Worm (Caenorhabditis elegans) whole organism, L3 larva: ENCODE measurements around the gene fipr-25.

ENCODE experiments used
- ZK546.5 ChIP-seq: sonication (generic microtip); optimal IDR thresholded peaks from 2 replicates; lab custom pipeline; 2017; ENCODE audit warnings: missing biosample characterization, missing genetic modification characterization
- ceh-28 ChIP-seq: fragments of 150-350 bp; optimal IDR thresholded peaks from 2 replicates; lab custom pipeline; 2014; ENCODE audit warnings: missing biosample characterization, missing genetic modification reagents, missing genetic modification characterization
- ceh-82 ChIP-seq: fragments of 150-350 bp; optimal IDR thresholded peaks from 2 replicates; lab custom pipeline; 2014; ENCODE audit warnings: missing biosample characterization, missing genetic modification characterization
- fkh-10 ChIP-seq: sonication (generic microtip); optimal IDR thresholded peaks from 2 replicates; lab custom pipeline; 2017; ENCODE audit warnings: missing biosample characterization, missing genetic modification reagents, missing genetic modification characterization
- fos-1 ChIP-seq: fragments of 150-350 bp; optimal IDR thresholded peaks from 2 replicates; lab custom pipeline; 2014; ENCODE audit warnings: missing biosample characterization, missing genetic modification characterization
- lin-15B ChIP-seq: fragments of 150-350 bp; optimal IDR thresholded peaks from 2 replicates; lab custom pipeline; 2014; ENCODE audit warnings: missing biosample characterization, missing genetic modification characterization
- lsy-12 ChIP-seq: sonication (generic microtip); optimal IDR thresholded peaks from 2 replicates; lab custom pipeline; 2016; ENCODE audit warnings: mild to moderate bottlenecking, missing genetic modification characterization, missing compliant biosample characterization
- nhr-12 ChIP-seq: fragments of 150-350 bp; optimal IDR thresholded peaks from 2 replicates; lab custom pipeline; 2014; ENCODE audit warnings: missing biosample characterization, missing genetic modification characterization
- nhr-237 ChIP-seq: fragments of 150-350 bp; optimal IDR thresholded peaks from 2 replicates; lab custom pipeline; 2014; ENCODE audit warnings: missing biosample characterization, missing genetic modification characterization
- nhr-28 ChIP-seq: fragments of 150-350 bp; optimal IDR thresholded peaks from 2 replicates; lab custom pipeline; 2014; ENCODE audit warnings: missing biosample characterization, missing genetic modification characterization
- pha-4 ChIP-seq: fragments of 150-350 bp; optimal IDR thresholded peaks from 2 replicates; lab custom pipeline; 2014; ENCODE audit warnings: missing biosample characterization, missing genetic modification reagents, missing genetic modification characterization
- pqm-1 ChIP-seq: fragments of 150-350 bp; optimal IDR thresholded peaks from 2 replicates; lab custom pipeline; 2017; ENCODE audit warnings: missing biosample characterization, missing genetic modification characterization, inconsistent platforms
- skn-1 ChIP-seq: fragments of 150-350 bp; optimal IDR thresholded peaks from 2 replicates; lab custom pipeline; 2014; ENCODE audit warnings: missing biosample characterization, missing genetic modification characterization
- unc-62 ChIP-seq: fragments of 150-350 bp; sonication (generic microtip); optimal IDR thresholded peaks from 4 replicates; lab custom pipeline; 2014; ENCODE audit warnings: missing biosample characterization, missing genetic modification reagents, missing genetic modification characterization

DNA sequence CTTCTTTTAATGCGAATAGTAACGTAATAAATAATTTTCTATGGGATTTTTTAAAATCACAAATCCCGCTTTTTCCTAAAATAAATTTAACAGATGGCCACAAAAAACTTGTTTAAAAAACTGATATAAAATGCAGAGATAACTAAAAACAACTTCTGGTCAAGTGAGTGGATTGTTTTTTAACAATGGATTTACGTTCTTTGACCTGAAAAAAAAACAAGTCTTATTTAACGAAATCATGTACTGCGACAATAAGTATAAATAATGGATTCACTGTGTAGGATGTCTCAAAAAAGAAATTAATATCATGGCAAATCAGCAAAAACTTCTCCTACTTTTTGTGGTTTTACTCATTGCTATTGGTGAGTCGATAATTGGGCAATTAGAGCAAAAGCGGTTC lies at the start of gene fipr-25:
- no peak for TF ChIP-seq pha-4
- no peak for TF ChIP-seq fkh-10 (GFP tag; lab: Kevin White, UChicago)
- no peak for TF ChIP-seq ceh-28 (tag; lab: Kevin White, UChicago)
- TF ChIP-seq lsy-12 = no peak
- no peak for TF ChIP-seq unc-62 (GFP tag; lab: Kevin White, UChicago)
- TF ChIP-seq ceh-82 (tag; lab: Kevin White, UChicago) = no peak
- TF ChIP-seq ZK546.5 (tag; lab: Kevin White, UChicago) = no peak
- TF ChIP-seq nhr-28 (tag; lab: Kevin White, UChicago) = no peak
- no peak for TF ChIP-seq fos-1 (tag; lab: Kevin White, UChicago)
- TF ChIP-seq skn-1 (tag; lab: Kevin White, UChicago) = no peak
- no peak for TF ChIP-seq lin-15B (tag; lab: Kevin White, UChicago)
- no peak for TF ChIP-seq nhr-12 (tag; lab: Kevin White, UChicago)
- no peak for TF ChIP-seq nhr-237 (tag; lab: Kevin White, UChicago)
- no peak for TF ChIP-seq pqm-1 (tag; lab: Kevin White, UChicago)
